Worm (Caenorhabditis elegans) whole organism, L4 larva: ENCODE data around the gene F12F6.7.
A peak's percentile ranks its signal among the peaks of the same experiment; 100 is the strongest.

Source experiments
- F26F4.8 ChIP-seq: fragments of 200-800 bp; sonication (Bioruptor generic); conservative IDR thresholded peaks from 2 replicates; pipeline ENCODE4 v1.3.6; 2022; ENCODE audit warnings: missing genetic modification characterization, missing compliant biosample characterization
- F49E8.2 ChIP-seq: sonication (generic microtip); optimal IDR thresholded peaks from 2 replicates; lab custom pipeline; 2016; ENCODE audit warnings: missing compliant biosample characterization, mild to moderate bottlenecking, missing genetic modification characterization, borderline replicate concordance
- R02D3.7 ChIP-seq: fragments of 150-350 bp; sonication (generic microtip); optimal IDR thresholded peaks from 3 replicates; lab custom pipeline; 2014; ENCODE audit warnings: missing biosample characterization, missing genetic modification characterization
- Y105C5A.15 ChIP-seq: fragments of 200-800 bp; sonication (Bioruptor generic); IDR thresholded peaks from 2 replicates; pipeline ENCODE4 v1.3.6; 2022; ENCODE audit warnings: missing genetic modification characterization, missing compliant biosample characterization
- Y75B8A.6 ChIP-seq: fragments of 200-800 bp; sonication (Bioruptor generic); IDR thresholded peaks from 2 replicates; pipeline ENCODE4 v1.3.6; 2022; ENCODE audit warnings: missing genetic modification reagents, missing genetic modification characterization, missing compliant biosample characterization
- ZK337.2 ChIP-seq: fragments of 200-800 bp; sonication (Bioruptor generic); IDR thresholded peaks from 2 replicates; pipeline ENCODE4 v1.3.6; 2022; ENCODE audit warnings: missing genetic modification reagents, missing genetic modification characterization, missing compliant biosample characterization
- ama-1 ChIP-seq: fragments of 150-350 bp; optimal IDR thresholded peaks from 2 replicates; lab custom pipeline; 2014; ENCODE audit warnings: inconsistent platforms, mixed read lengths
- arid-1 ChIP-seq: fragments of 200-800 bp; sonication (Bioruptor generic); conservative IDR thresholded peaks from 2 replicates; pipeline ENCODE4 v1.3.6; 2022; ENCODE audit warnings: missing genetic modification reagents, missing genetic modification characterization, missing compliant biosample characterization
- ceh-20 ChIP-seq: fragments of 200-800 bp; sonication (Bioruptor generic); IDR thresholded peaks from 2 replicates; pipeline ENCODE4 v1.3.6; 2022; ENCODE audit warnings: missing genetic modification reagents, missing genetic modification characterization, missing compliant biosample characterization
- ceh-62 ChIP-seq: sonication (generic microtip); optimal IDR thresholded peaks from 2 replicates; lab custom pipeline; 2017; ENCODE audit warnings: missing biosample characterization, missing genetic modification characterization
- daf-12 ChIP-seq: fragments of 150-350 bp; optimal IDR thresholded peaks from 2 replicates; lab custom pipeline; 2014; ENCODE audit warnings: missing biosample characterization, missing genetic modification reagents, missing genetic modification characterization
- daf-16 ChIP-seq, 3 experiments: sonication (generic microtip); optimal IDR thresholded peaks; 2 replicates each; lab custom pipeline; 2016 to 2017; ENCODE audit warnings: missing genetic modification characterization in 3 of 3, missing genetic modification reagents in 3 of 3, mild to moderate bottlenecking in 2 of 3, missing compliant biosample characterization in 2 of 3, missing biosample characterization in 1 of 3, moderate library complexity in 1 of 3
- daf-19 ChIP-seq: fragments of 200-800 bp; sonication (Bioruptor generic); conservative IDR thresholded peaks from 2 replicates; pipeline ENCODE4 v1.3.6; 2022; ENCODE audit warnings: missing genetic modification characterization, missing compliant biosample characterization
- dmd-6 ChIP-seq: fragments of 200-800 bp; sonication (Bioruptor generic); IDR thresholded peaks from 2 replicates; pipeline ENCODE4 v1.3.6; 2022; ENCODE audit warnings: missing genetic modification reagents, missing genetic modification characterization, missing compliant biosample characterization
- dmd-8 ChIP-seq: fragments of 200-800 bp; sonication (Bioruptor generic); IDR thresholded peaks from 2 replicates; pipeline ENCODE4 v1.3.6; 2022; ENCODE audit warnings: missing genetic modification characterization, missing compliant biosample characterization
- dpl-1 ChIP-seq: fragments of 150-350 bp; optimal IDR thresholded peaks from 2 replicates; lab custom pipeline; 2014; ENCODE audit warnings: missing biosample characterization, missing genetic modification reagents, missing genetic modification characterization
- egl-27 ChIP-seq: sonication (generic microtip); optimal IDR thresholded peaks from 3 replicates; lab custom pipeline; 2017; ENCODE audit warnings: missing biosample characterization, missing genetic modification reagents, missing genetic modification characterization
- fos-1 ChIP-seq: fragments of 150-350 bp; optimal IDR thresholded peaks from 2 replicates; lab custom pipeline; 2014; ENCODE audit warnings: missing biosample characterization, missing genetic modification characterization
- gei-8 ChIP-seq: fragments of 200-800 bp; sonication (Bioruptor generic); optimal IDR thresholded peaks from 2 replicates; lab custom pipeline; 2018; ENCODE audit warnings: mild to moderate bottlenecking, missing genetic modification characterization, missing compliant biosample characterization
- hmg-1.1 ChIP-seq: fragments of 200-800 bp; sonication (Bioruptor generic); IDR thresholded peaks from 2 replicates; pipeline ENCODE4 v1.3.6; 2022; ENCODE audit warnings: missing genetic modification reagents, missing genetic modification characterization, missing compliant biosample characterization
- lin-1 ChIP-seq: fragments of 200-800 bp; sonication (Bioruptor generic); IDR thresholded peaks from 2 replicates; pipeline ENCODE4 v1.3.6; 2022; ENCODE audit warnings: missing genetic modification reagents, missing genetic modification characterization, missing compliant biosample characterization
- lin-29 ChIP-seq: fragments of 200-800 bp; sonication (Bioruptor generic); IDR thresholded peaks from 2 replicates; pipeline ENCODE4 v1.3.6; 2022; ENCODE audit warnings: missing genetic modification reagents, missing genetic modification characterization, missing compliant biosample characterization
- lin-38 ChIP-seq: fragments of 200-800 bp; sonication (Bioruptor generic); IDR thresholded peaks from 2 replicates; pipeline ENCODE4 v1.3.6; 2022; ENCODE audit warnings: missing genetic modification reagents, missing genetic modification characterization, missing compliant biosample characterization
- lin-39 ChIP-seq: fragments of 150-350 bp; optimal IDR thresholded peaks from 2 replicates; lab custom pipeline; 2014; ENCODE audit warnings: missing biosample characterization, missing genetic modification reagents, missing genetic modification characterization
- madf-5 ChIP-seq, 2 experiments: fragments of 200-800 bp; sonication (Bioruptor generic); IDR thresholded peaks; 2 replicates each; pipeline ENCODE4 v1.3.6; 2022; ENCODE audit warnings: missing compliant biosample characterization in 2 of 2, missing genetic modification characterization in 2 of 2
- madf-9 ChIP-seq: fragments of 200-800 bp; sonication (Bioruptor generic); conservative IDR thresholded peaks from 2 replicates; pipeline ENCODE4 v1.3.6; 2022; ENCODE audit warnings: missing genetic modification reagents, missing genetic modification characterization, missing compliant biosample characterization
- mep-1 ChIP-seq: fragments of 150-350 bp; sonication (generic microtip); optimal IDR thresholded peaks from 3 replicates; lab custom pipeline; 2014; ENCODE audit warnings: missing biosample characterization, missing genetic modification characterization
- nhr-10 ChIP-seq: fragments of 150-350 bp; optimal IDR thresholded peaks from 2 replicates; lab custom pipeline; 2014; ENCODE audit warnings: missing biosample characterization, missing genetic modification characterization
- nhr-102 ChIP-seq: sonication (generic microtip); optimal IDR thresholded peaks from 2 replicates; lab custom pipeline; 2016; ENCODE audit warnings: mild to moderate bottlenecking, missing genetic modification characterization, moderate library complexity, missing compliant biosample characterization
- nhr-11 ChIP-seq: fragments of 150-350 bp; optimal IDR thresholded peaks from 2 replicates; lab custom pipeline; 2014; ENCODE audit warnings: missing biosample characterization, missing genetic modification characterization
- nhr-111 ChIP-seq: fragments of 200-800 bp; sonication (Bioruptor generic); optimal IDR thresholded peaks from 2 replicates; lab custom pipeline; 2018; ENCODE audit warnings: mild to moderate bottlenecking, missing genetic modification characterization, missing compliant biosample characterization
- nhr-237 ChIP-seq: sonication (generic microtip); optimal IDR thresholded peaks from 2 replicates; lab custom pipeline; 2017; ENCODE audit warnings: missing biosample characterization, missing genetic modification characterization
- nhr-25 ChIP-seq: sonication (generic microtip); optimal IDR thresholded peaks from 2 replicates; lab custom pipeline; 2017; ENCODE audit warnings: missing genetic modification characterization, mild to moderate bottlenecking, missing compliant biosample characterization, antibody characterized with exemption, moderate library complexity, borderline replicate concordance; ENCODE audit not compliant: insufficient read depth
- nhr-41 ChIP-seq: fragments of 200-800 bp; sonication (Bioruptor generic); IDR thresholded peaks from 2 replicates; pipeline ENCODE4 v1.3.6; 2022; ENCODE audit warnings: missing genetic modification reagents, missing genetic modification characterization, missing compliant biosample characterization
- nhr-48 ChIP-seq: sonication (generic microtip); optimal IDR thresholded peaks from 2 replicates; lab custom pipeline; 2016; ENCODE audit warnings: mild to moderate bottlenecking, missing genetic modification characterization, missing compliant biosample characterization
- nhr-76 ChIP-seq: fragments of 150-350 bp; optimal IDR thresholded peaks from 2 replicates; lab custom pipeline; 2014; ENCODE audit warnings: missing biosample characterization, missing genetic modification characterization
- php-3 ChIP-seq: fragments of 200-800 bp; sonication (Bioruptor generic); IDR thresholded peaks from 2 replicates; pipeline ENCODE4 v1.3.6; 2022; ENCODE audit warnings: missing genetic modification reagents, missing genetic modification characterization, missing compliant biosample characterization
- sdz-12 ChIP-seq: fragments of 200-800 bp; sonication (Bioruptor generic); optimal IDR thresholded peaks from 2 replicates; lab custom pipeline; 2018; ENCODE audit warnings: mild to moderate bottlenecking, missing genetic modification characterization, missing compliant biosample characterization
- set-16 ChIP-seq: fragments of 200-800 bp; sonication (Bioruptor generic); IDR thresholded peaks from 2 replicates; pipeline ENCODE4 v1.3.6; 2022; ENCODE audit warnings: missing genetic modification reagents, missing genetic modification characterization, missing compliant biosample characterization
- skn-1 ChIP-seq: fragments of 150-350 bp; optimal IDR thresholded peaks from 2 replicates; lab custom pipeline; 2014; ENCODE audit warnings: missing biosample characterization, missing genetic modification characterization
- snpc-1.2 ChIP-seq: fragments of 200-800 bp; sonication (Bioruptor generic); IDR thresholded peaks from 2 replicates; pipeline ENCODE4 v1.3.6; 2022; ENCODE audit warnings: missing genetic modification reagents, missing genetic modification characterization, missing compliant biosample characterization
- snpc-4 ChIP-seq: fragments of 150-350 bp; optimal IDR thresholded peaks from 2 replicates; lab custom pipeline; 2014; ENCODE audit warnings: missing biosample characterization, missing genetic modification characterization
- spr-1 ChIP-seq: sonication (generic microtip); optimal IDR thresholded peaks from 2 replicates; lab custom pipeline; 2016; ENCODE audit warnings: mild to moderate bottlenecking, missing genetic modification characterization, missing compliant biosample characterization
- spr-3 ChIP-seq: fragments of 200-800 bp; sonication (Bioruptor generic); optimal IDR thresholded peaks from 2 replicates; lab custom pipeline; 2018; ENCODE audit warnings: mild to moderate bottlenecking, missing genetic modification characterization, missing compliant biosample characterization
- tra-1 ChIP-seq: fragments of 200-800 bp; sonication (Bioruptor generic); IDR thresholded peaks from 2 replicates; pipeline ENCODE4 v1.3.6; 2022; ENCODE audit warnings: missing genetic modification reagents, missing genetic modification characterization, missing compliant biosample characterization
- unc-130 ChIP-seq: sonication (generic microtip); optimal IDR thresholded peaks from 2 replicates; lab custom pipeline; 2016; ENCODE audit warnings: missing genetic modification reagents, missing genetic modification characterization, missing compliant biosample characterization
- unc-62 ChIP-seq, 3 experiments: fragments of 150-350 bp in 1 of 3; sonication (generic microtip); optimal IDR thresholded peaks in 2 of 3; peaks in 1 of 3; 1 replicate in 1 of 3; 2 replicates in 2 of 3; lab custom pipeline; 2014 to 2017; ENCODE audit warnings: missing biosample characterization in 3 of 3, missing genetic modification characterization in 3 of 3, missing genetic modification reagents in 3 of 3, missing genotype in 1 of 3
- zag-1 ChIP-seq: fragments of 150-350 bp; optimal IDR thresholded peaks from 2 replicates; lab custom pipeline; 2014; ENCODE audit warnings: missing biosample characterization, missing genetic modification characterization
- zfp-3 ChIP-seq: fragments of 200-800 bp; sonication (Bioruptor generic); conservative IDR thresholded peaks from 2 replicates; pipeline ENCODE4 v1.3.6; 2022; ENCODE audit warnings: missing genetic modification reagents, missing genetic modification characterization, missing compliant biosample characterization
- zip-2 ChIP-seq: fragments of 150-350 bp; optimal IDR thresholded peaks from 2 replicates; lab custom pipeline; 2014; ENCODE audit warnings: missing biosample characterization, missing genetic modification characterization
- ztf-11 ChIP-seq: fragments of 150-350 bp; optimal IDR thresholded peaks from 2 replicates; lab custom pipeline; 2014; ENCODE audit warnings: missing biosample characterization, missing genetic modification characterization
- ztf-7 ChIP-seq: fragments of 150-350 bp; optimal IDR thresholded peaks from 2 replicates; lab custom pipeline; 2014; ENCODE audit warnings: missing biosample characterization, missing genetic modification characterization

F12F6.7 gene

ce11 chrIV:11604909-11605308 lies 43.3 kb upstream of the F12F6.7 start, which contains the start of the genes ragc-1 and Y24F12A.1 (continued):
- TF ChIP-seq unc-130 (GFP tag; lab: Kevin White, UChicago) (peak; percentile 59), dmd-8 (GFP tag; lab: Robert Waterston, UW) (no peak), gei-8 (GFP tag; lab: Kevin White, UChicago) (no peak), ZK337.2 (GFP tag; lab: Robert Waterston, UW) (no peak), F49E8.2 (tag; lab: Kevin White, UChicago) (no peak), egl-27 (tag; lab: Kevin White, UChicago) (no peak), ceh-20 (GFP tag; lab: Robert Waterston, UW) (no peak), zag-1 (tag; lab: Kevin White, UChicago) (no peak), snpc-1.2 (no peak), nhr-48 (no peak), dpl-1 (peak; percentile 46), ztf-11 (no peak), daf-19 (GFP tag; lab: Robert Waterston, UW) (no peak), spr-1 (no peak), Y105C5A.15 (GFP tag; lab: Robert Waterston, UW) (no peak), nhr-11 (tag; lab: Kevin White, UChicago) (no peak), F26F4.8 (GFP tag; lab: Robert Waterston, UW) (no peak), mep-1 (tag; lab: Kevin White, UChicago) (peak; percentile 76), spr-3 (no peak), nhr-111 (GFP tag; lab: Kevin White, UChicago) (no peak), php-3 (GFP tag; lab: Robert Waterston, UW) (no peak), lin-1 (no peak), nhr-102 (tag; lab: Kevin White, UChicago) (no peak), tra-1 (GFP tag; lab: Robert Waterston, UW) (no peak), lin-29 (GFP tag; lab: Robert Waterston, UW) (no peak), madf-5 (GFP tag; IDR thresholded peaks at IDR 0.05; lab: Robert Waterston, UW) (no peak), Y75B8A.6 (GFP tag; lab: Robert Waterston, UW) (no peak), nhr-10 (tag; lab: Kevin White, UChicago) (no peak), nhr-41 (GFP tag; lab: Robert Waterston, UW) (no peak), nhr-76 (tag; lab: Kevin White, UChicago) (no peak), daf-16 (GFP tag; optimal IDR thresholded peaks at IDR 0.05; lab: Kevin White, UChicago) (no peak), daf-16 (tag; optimal IDR thresholded peaks at IDR 0.05; lab: Kevin White, UChicago) (peak; percentile 57), unc-62 (GFP tag; optimal IDR thresholded peaks at IDR 0.05 in 1 of 2; lab: Kevin White, UChicago) (no peak), unc-62 (tag; optimal IDR thresholded peaks at IDR 0.05; lab: Kevin White, UChicago) (no peak), R02D3.7 (tag; lab: Kevin White, UChicago) (no peak), daf-12 (tag; lab: Kevin White, UChicago) (no peak), ztf-7 (no peak), madf-9 (GFP tag; lab: Robert Waterston, UW) (no peak), ama-1 (lab: Kevin White, UChicago) (no peak), ceh-62 (tag; lab: Kevin White, UChicago) (no peak), snpc-4 (tag; lab: Kevin White, UChicago) (no peak), sdz-12 (no peak), lin-38 (peak; percentile 51), arid-1 (GFP tag; lab: Robert Waterston, UW) (no peak), lin-39 (tag; lab: Kevin White, UChicago) (no peak), set-16 (GFP tag; lab: Robert Waterston, UW) (no peak), zip-2 (tag; lab: Kevin White, UChicago) (no peak), fos-1 (no peak), dmd-6 (GFP tag; lab: Robert Waterston, UW) (no peak), hmg-1.1 (GFP tag; lab: Robert Waterston, UW) (no peak), nhr-25 (tag; lab: Kevin White, UChicago) (no peak), zfp-3 (GFP tag; lab: Robert Waterston, UW) (no peak), skn-1 (no peak), nhr-237 (tag; lab: Kevin White, UChicago) (no peak)
